Worm (Caenorhabditis elegans) whole organism, dauer: ENCODE results near the gene cdka-1.

Source experiments
- unc-62 ChIP-seq: sonication (generic microtip); optimal IDR thresholded peaks from 2 replicates; lab custom pipeline; 2017; ENCODE audit warnings: missing biosample characterization, missing genetic modification reagents, missing genetic modification characterization

The cdka-1 gene

DNA sequence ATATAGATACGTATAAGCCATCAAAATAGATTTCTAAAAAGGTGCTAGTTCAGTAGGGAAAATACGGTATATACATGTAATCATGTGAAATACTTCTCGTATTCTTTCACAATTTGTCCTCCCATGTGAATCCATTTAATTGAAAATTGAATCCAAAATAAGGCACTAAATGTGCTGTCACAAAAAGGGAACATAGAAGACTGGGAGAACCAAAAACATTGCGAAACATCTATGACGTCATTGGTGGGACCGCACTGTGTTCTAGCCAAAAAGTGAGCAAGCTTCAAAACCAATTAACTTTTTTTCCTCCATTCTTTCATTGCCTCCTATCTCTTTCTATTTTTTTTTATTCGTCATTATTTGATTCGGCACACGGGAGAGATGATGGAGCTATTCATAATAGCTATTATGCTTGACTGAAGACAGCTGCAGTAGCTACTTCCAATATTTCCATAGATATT is at the start of gene cdka-1:
cdka-1 (plus strand) TSS at position 411 of the 461 bp plus-strand sequence.
- no peak for TF ChIP-seq unc-62 (GFP tag; lab: Kevin White, UChicago)

DNA sequence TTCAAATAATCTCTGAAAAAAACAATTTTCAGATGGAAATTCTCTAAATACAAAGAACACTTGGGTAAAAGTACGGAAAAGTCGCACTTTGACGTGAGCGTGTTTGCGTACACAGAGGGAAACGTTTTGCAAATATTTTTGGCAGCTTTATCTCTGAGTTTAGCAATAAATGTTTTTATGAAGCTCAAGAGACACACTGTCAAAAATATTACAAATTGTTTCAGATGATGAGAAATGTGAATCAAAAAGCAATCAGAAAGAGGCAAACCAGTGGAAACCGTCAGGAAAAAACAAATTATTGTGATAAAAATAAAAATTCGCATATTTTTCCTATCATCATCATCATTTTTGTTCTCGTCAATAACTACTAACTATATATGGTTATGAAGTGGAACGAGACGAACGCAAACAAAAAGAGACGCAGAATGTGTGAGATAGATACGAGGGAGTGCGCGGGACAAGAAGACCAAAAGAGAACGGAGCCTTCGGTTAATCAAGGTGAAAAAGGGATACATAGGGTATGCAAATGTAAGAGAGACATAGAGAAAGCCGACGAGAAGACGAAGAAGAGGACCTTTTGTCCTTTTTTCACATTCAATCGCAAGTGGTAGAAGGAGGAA is 46.1 kb upstream of the cdka-1 start, which contains the start of gene sel-2:
sel-2 (minus strand) TSS at position 51 of the 620 bp plus-strand sequence.
- no peak for TF ChIP-seq unc-62 (GFP tag; lab: Kevin White, UChicago)

DNA sequence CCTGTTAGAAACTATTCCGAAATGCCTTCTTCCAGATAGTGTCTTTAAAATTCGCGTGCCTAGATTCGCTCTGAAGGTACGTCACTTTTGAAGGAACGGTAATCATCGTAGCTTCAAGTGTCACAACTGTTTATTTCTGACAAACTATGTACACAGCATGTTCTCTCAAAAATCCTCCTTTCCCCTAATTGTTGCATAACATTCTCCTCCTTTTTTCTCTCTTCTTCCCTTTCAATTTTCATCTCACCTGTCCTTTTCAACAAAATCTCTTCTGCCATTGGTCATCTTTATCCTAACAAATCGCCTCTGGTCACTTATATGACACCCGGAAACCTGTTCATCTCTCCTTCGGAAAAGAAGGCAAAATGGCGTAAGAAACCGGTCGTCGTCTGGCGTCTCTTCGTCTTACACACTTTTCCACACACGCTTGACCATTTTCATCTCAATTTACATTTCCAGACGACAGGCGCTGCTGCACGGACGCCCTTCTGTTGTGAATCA is 42.5 kb upstream of the cdka-1 start, which contains the start of gene lips-3:
lips-3 (plus strand) TSS at position 458 of the 501 bp plus-strand sequence.
- no peak for TF ChIP-seq unc-62 (GFP tag; lab: Kevin White, UChicago)

DNA sequence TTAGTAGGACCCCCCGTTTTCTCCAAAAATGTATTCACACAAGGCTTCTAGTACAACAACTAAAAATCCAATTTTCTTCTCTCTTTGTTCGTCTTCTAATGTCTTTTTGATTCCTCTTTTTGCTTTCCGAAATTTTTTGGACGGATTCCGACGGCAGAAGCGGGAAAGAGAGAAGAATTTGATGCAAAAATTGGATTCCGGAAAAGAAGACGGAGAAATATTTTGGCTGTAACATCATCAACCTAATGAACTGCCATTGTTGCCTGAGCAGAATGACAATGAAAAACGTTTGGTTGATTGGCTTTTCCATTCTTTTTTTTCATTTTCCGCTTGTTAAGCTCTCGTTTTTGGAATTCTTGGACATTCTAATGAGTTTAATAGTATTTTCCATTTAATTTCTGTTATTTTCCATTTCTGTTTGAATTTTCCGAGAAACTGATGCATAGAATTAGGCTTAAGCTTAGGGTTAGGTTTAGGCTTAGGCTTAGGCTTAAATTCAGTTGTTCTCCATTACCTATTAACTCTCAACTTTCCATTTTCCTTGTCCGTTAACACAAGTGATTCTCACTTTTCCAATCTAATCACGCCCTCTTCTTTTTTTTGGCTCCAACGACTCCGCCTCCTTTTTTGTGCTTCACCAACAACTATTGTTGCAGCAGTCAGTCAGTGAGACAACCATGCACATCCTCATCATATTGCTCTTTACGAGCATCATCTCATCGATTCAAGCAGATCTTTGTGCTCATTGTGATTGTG is 36.0 kb upstream of the cdka-1 start, which contains the start of gene lron-5:
lron-5 (plus strand) TSS at position 655 of the 756 bp plus-strand sequence.
- no peak for TF ChIP-seq unc-62 (GFP tag; lab: Kevin White, UChicago)

DNA sequence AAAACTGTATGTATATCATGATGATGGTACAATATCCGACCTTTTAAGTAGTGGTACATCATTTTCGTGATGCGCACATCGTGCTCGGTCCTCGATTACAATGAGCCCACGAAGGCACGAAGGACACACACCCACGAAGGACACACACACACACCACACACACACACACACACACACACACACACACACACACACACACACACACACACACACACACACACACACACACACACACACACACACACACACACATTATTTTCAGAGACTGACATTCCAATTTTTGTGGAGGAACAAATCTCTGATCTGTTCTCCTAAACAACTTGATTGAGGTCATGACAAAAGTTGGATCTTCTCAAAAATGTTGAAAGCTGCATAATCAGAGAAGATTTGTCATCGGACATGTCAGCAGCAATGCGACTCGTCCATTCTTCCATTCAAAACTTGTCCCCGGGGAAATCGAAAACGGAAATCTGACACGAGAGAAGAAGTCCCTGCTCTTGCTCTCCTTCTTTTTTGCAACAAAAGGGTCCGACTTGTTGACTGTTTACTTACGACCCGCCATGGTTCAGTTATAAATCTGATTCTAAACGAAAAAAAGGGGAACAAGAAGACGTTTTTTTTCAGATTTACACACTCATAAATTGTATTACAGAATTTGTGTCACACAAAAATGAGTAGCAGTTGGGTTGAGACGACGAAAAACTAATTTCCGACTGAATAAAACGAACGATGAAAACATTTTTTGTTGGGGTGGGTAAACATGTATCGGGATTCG is 32.3 kb upstream of the cdka-1 start:
- TF ChIP-seq unc-62 (GFP tag; lab: Kevin White, UChicago), result no peak

DNA sequence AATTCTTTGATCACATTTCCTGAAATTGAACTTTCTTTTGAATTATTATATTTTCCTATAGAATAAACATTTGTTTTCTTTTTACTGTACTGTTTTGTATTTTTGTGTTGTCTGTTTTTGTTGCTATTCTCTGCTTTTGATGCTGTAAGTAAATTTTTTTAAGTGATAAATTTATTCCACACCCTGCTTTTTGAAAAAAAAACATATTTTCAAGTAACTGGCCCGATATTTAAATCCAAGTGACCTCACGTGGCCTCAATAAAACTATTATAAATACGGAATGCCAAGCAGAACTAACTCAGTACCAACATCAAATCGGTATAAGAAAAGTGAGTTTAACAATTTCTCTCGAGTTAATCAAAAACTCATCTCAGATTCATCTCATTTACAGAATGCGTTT is 30.4 kb upstream of the cdka-1 start, which contains the start of gene clec-151:
clec-151 (plus strand) TSS at position 301 of the 400 bp plus-strand sequence.
- TF ChIP-seq unc-62 (GFP tag; lab: Kevin White, UChicago), result no peak

DNA sequence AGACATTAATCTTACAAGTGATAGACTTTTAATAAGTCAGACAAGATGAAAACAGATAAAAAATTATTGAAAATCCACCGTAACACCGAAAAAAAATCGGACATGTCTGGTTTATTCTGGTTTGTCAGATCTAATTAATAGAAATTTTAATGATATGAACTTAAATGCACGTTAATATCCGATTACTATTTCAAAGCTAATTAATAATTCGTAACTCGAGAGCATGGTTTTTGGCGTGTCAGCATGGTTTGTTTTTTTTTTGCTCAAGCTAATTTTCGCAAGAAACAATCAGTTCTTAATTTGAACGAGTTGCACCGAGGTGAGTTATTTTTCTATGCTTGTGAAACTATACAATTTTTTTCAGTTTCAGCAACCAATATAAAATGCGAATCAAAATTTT is 23.6 kb upstream of the cdka-1 start, which contains the start of gene clec-153:
clec-153 (plus strand) TSS at position 301 of the 400 bp plus-strand sequence.
- no peak for TF ChIP-seq unc-62 (GFP tag; lab: Kevin White, UChicago)

DNA sequence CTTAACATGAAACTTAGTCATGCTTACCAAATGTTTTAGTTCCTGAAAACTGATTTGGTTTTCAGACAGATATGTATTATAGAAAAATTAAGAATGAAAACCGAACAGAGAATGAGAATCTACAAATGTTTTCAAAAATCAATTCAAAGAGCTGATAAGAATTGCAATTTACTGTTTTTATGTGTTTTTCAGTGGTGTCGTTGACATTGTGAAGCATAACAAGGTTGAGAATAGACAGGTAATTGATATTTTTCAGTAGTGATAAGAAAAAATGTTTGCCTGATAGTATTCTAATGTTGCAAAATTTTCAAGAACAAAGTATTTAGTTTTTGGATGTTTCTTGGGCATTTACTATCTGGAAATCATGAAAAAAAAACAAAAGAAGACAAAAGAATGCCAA is 15.3 kb upstream of the cdka-1 start, which contains the start of gene pfas-1:
pfas-1 (minus strand) TSS at position 49 of the 400 bp plus-strand sequence.
- no peak for TF ChIP-seq unc-62 (GFP tag; lab: Kevin White, UChicago)

DNA sequence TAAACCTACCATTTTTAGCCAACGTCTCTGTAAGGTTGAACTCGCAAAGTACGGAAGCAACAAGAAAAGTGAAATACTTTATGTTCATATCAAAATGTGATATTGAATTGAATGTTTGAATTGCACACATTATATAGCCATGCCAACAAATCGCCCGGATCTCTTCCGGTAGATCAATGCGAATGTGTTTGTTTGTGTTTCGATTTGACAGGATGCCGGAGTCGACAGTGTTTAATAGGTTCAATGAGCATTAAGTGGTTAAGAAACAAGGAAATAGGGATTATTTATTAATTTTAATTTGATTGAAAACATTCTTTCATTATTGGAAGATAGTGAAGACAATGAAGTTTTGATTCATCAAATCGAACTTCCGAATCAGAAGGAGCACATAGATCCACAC is 12.3 kb upstream of the cdka-1 start, which contains the start of gene pqn-29:
pqn-29 (minus strand) TSS at position 101 of the 400 bp plus-strand sequence.
- TF ChIP-seq unc-62 (GFP tag; lab: Kevin White, UChicago), result no peak

DNA sequence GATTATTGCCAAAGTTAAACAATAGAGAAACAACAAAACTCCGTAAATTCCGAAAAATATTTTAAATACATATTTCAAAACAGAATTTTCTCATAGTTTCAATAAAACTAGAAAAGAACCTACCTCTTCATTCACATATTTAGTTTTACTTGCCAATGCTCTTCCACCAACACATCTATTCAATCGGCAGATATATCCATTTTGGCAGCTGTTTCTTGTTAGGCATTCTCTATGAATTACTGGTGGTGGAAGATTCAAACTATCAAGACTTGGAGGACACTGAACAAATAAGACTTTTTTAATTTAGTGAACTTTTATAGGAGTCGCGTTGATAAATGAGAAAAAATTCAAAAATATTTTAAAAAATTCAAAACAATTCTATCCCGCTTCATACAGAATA is 11.3 kb upstream of the cdka-1 start:
- TF ChIP-seq unc-62 (GFP tag; lab: Kevin White, UChicago), result no peak

DNA sequence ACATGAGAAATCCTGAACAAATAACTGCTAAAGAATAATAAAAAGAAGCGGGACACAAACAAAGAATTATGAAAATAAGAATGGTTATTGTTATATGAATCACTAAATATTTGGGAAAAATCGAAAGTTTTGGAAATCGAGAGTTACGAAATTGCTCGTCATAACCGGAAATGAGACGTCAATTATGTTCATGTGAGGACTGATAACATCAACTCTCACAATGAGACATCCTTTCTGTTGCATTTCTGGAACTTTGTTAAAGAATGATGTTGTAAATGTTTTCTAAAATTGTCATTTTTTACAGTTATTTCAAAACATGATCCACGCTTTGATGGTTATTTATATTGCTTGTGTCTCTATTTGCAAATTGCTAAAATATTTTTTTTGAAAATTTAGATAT is 10.7 kb upstream of the cdka-1 start, which contains the start of gene T23F11.6:
T23F11.6 (minus strand) TSS at position 45 of the 400 bp plus-strand sequence.
- no peak for TF ChIP-seq unc-62 (GFP tag; lab: Kevin White, UChicago)

DNA sequence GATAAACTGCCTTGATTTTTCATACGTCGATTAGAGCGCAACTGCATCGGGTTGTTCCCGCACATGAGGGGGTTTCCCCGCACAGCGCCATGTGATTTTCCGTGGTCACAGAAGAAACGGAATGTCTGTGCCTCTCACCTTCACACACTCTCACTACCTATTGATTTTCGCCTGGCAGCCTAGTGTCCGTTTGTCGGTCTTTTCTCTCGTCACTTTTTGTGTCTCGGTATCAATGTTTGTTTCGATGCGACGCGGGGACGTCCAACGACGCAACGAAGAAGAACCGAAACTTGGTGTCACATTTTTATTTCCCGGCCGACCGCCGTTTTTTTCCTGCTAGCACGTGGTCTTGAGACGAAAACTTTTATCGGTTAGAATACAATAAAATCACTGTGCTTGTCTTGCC is 9.2 kb upstream of the cdka-1 start:
- TF ChIP-seq unc-62 (GFP tag; lab: Kevin White, UChicago), result no peak

DNA sequence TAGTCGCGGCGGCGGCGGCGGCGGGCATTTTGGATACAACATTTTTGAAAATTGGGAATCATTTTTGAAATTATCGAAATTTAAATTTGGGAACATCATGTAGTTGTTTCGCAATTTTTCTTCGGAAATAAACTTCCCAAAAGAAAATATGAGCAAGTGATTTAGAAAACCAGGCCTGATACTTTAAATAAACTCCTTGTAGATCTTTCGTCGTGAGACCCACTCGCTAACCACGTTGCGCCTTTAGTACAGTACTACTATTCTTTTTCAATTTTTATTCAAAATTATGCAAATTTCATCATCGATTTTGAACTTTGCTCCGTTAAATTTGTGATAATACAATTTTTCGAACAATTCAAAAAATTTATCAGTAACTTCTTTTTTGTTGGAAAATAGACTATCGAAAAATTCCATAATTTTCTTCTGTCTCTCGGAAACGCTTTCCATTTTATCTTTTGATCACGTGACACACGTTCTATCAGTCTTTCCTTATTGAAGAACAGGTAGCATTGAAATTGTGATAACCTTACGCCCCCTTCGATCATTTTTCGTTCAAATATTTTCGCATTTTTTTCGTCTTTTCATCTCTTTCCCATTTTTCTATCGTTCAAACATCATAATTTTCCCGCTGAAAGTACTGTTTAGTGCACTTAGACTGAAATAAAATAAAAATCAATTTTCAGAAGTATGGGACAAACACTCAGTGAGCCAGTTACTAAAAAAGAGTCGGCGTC is 8.6 kb upstream of the cdka-1 start, which contains the start of gene ppm-2:
ppm-2 (plus strand) TSS at position 684 of the 734 bp plus-strand sequence.
- TF ChIP-seq unc-62 (GFP tag; lab: Kevin White, UChicago), result no peak

DNA sequence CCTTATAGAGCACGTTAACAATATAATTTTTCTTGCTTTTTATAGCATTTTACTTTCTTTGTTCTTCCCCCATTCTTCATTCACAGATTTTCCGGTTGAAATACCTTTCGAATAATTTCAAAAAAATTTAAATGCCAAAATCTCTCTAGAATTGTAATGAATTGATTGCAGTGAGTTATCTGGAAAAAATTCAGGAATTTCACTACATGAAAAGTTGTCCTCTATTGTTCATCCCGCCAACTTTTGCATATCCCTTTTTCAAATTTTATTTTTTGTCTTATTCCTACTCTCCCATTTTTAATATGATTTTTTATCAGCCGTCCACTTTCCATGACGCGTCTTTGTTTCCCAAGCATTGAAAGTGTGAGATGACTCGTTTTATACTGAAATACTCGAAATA is 5.2 kb upstream of the cdka-1 start:
- no peak for TF ChIP-seq unc-62 (GFP tag; lab: Kevin White, UChicago)
